Worm (Caenorhabditis elegans) whole organism, L4 larva: ENCODE measurements around the gene ZK666.12.

ENCODE experiments used
- D1046.2 ChIP-seq: fragments of 200-800 bp; sonication (Bioruptor generic); IDR thresholded peaks from 2 replicates; pipeline ENCODE4 v1.3.6; 2022; ENCODE audit warnings: missing genetic modification characterization, missing compliant biosample characterization
- F26F4.8 ChIP-seq: fragments of 200-800 bp; sonication (Bioruptor generic); conservative IDR thresholded peaks from 2 replicates; pipeline ENCODE4 v1.3.6; 2022; ENCODE audit warnings: missing genetic modification characterization, missing compliant biosample characterization
- F44E2.7 ChIP-seq: fragments of 200-800 bp; sonication (Bioruptor generic); IDR thresholded peaks from 2 replicates; pipeline ENCODE4 v2.1.2; 2022; ENCODE audit warnings: missing genetic modification characterization, missing compliant biosample characterization
- Y105C5A.15 ChIP-seq: fragments of 200-800 bp; sonication (Bioruptor generic); IDR thresholded peaks from 2 replicates; pipeline ENCODE4 v1.3.6; 2022; ENCODE audit warnings: missing genetic modification characterization, missing compliant biosample characterization
- Y48G9A.11 ChIP-seq: fragments of 200-800 bp; sonication (Bioruptor generic); IDR thresholded peaks from 2 replicates; pipeline ENCODE4 v1.3.6; 2022; ENCODE audit warnings: missing genetic modification reagents, missing genetic modification characterization, missing compliant biosample characterization
- ZK337.2 ChIP-seq: fragments of 200-800 bp; sonication (Bioruptor generic); IDR thresholded peaks from 2 replicates; pipeline ENCODE4 v1.3.6; 2022; ENCODE audit warnings: missing genetic modification reagents, missing genetic modification characterization, missing compliant biosample characterization
- aha-1 ChIP-seq: fragments of 150-350 bp; peaks from one replicate; lab custom pipeline; 2014; ENCODE audit warnings: missing biosample characterization, missing genetic modification characterization
- attf-4 ChIP-seq: sonication (generic microtip); optimal IDR thresholded peaks from 3 replicates; lab custom pipeline; 2017; ENCODE audit warnings: missing biosample characterization, missing genetic modification characterization
- ceh-20 ChIP-seq: fragments of 200-800 bp; sonication (Bioruptor generic); IDR thresholded peaks from 2 replicates; pipeline ENCODE4 v1.3.6; 2022; ENCODE audit warnings: missing genetic modification reagents, missing genetic modification characterization, missing compliant biosample characterization
- ceh-44 ChIP-seq: fragments of 200-800 bp; sonication (Bioruptor generic); IDR thresholded peaks from 2 replicates; pipeline ENCODE4 v1.3.6; 2022; ENCODE audit warnings: missing genetic modification reagents, missing genetic modification characterization, missing compliant biosample characterization
- ceh-82 ChIP-seq: sonication (generic microtip); optimal IDR thresholded peaks from 2 replicates; lab custom pipeline; 2017; ENCODE audit warnings: missing biosample characterization, missing genetic modification characterization
- ces-1 ChIP-seq: fragments of 150-350 bp; sonication (generic microtip); optimal IDR thresholded peaks from 4 replicates; lab custom pipeline; 2014; ENCODE audit warnings: missing biosample characterization, missing genetic modification reagents, missing genetic modification characterization
- ctbp-1 ChIP-seq: fragments of 200-800 bp; sonication (Bioruptor generic); IDR thresholded peaks from 2 replicates; pipeline ENCODE4 v1.3.6; 2022; ENCODE audit warnings: missing genetic modification reagents, missing genetic modification characterization, missing compliant biosample characterization
- daf-12 ChIP-seq: fragments of 150-350 bp; optimal IDR thresholded peaks from 2 replicates; lab custom pipeline; 2014; ENCODE audit warnings: missing biosample characterization, missing genetic modification reagents, missing genetic modification characterization
- daf-16 ChIP-seq, 3 experiments: sonication (generic microtip); optimal IDR thresholded peaks; 2 replicates each; lab custom pipeline; 2016 to 2017; ENCODE audit warnings: missing genetic modification characterization in 3 of 3, missing genetic modification reagents in 3 of 3, mild to moderate bottlenecking in 2 of 3, missing compliant biosample characterization in 2 of 3, missing biosample characterization in 1 of 3, moderate library complexity in 1 of 3
- dmd-9 ChIP-seq: fragments of 200-800 bp; sonication (Bioruptor generic); IDR thresholded peaks from 2 replicates; pipeline ENCODE4 v1.3.6; 2022; ENCODE audit warnings: missing genetic modification reagents, missing genetic modification characterization, missing compliant biosample characterization
- dve-1 ChIP-seq: sonication (generic microtip); optimal IDR thresholded peaks from 2 replicates; lab custom pipeline; 2017; ENCODE audit warnings: antibody characterized with exemption, mild to moderate bottlenecking, missing genetic modification characterization, missing compliant biosample characterization; ENCODE audit not compliant: insufficient read depth
- egl-43 ChIP-seq: fragments of 200-800 bp; sonication (Bioruptor generic); IDR thresholded peaks from 2 replicates; pipeline ENCODE4 v1.3.6; 2022; ENCODE audit warnings: missing genetic modification reagents, missing genetic modification characterization, missing compliant biosample characterization
- fkh-10 ChIP-seq: fragments of 150-350 bp; optimal IDR thresholded peaks from 2 replicates; lab custom pipeline; 2014; ENCODE audit warnings: missing biosample characterization, missing genetic modification reagents, missing genetic modification characterization
- gei-8 ChIP-seq: fragments of 200-800 bp; sonication (Bioruptor generic); optimal IDR thresholded peaks from 2 replicates; lab custom pipeline; 2018; ENCODE audit warnings: mild to moderate bottlenecking, missing genetic modification characterization, missing compliant biosample characterization
- hif-1 ChIP-seq, 2 experiments: sonication (generic microtip); optimal IDR thresholded peaks; 2 replicates each; lab custom pipeline; 2016 to 2017; ENCODE audit warnings: missing compliant biosample characterization in 2 of 2, missing genetic modification characterization in 2 of 2, missing genetic modification reagents in 2 of 2, missing genotype in 2 of 2, mild to moderate bottlenecking in 1 of 2
- lin-1 ChIP-seq: fragments of 200-800 bp; sonication (Bioruptor generic); IDR thresholded peaks from 2 replicates; pipeline ENCODE4 v1.3.6; 2022; ENCODE audit warnings: missing genetic modification reagents, missing genetic modification characterization, missing compliant biosample characterization
- lin-13 ChIP-seq: fragments of 150-350 bp; optimal IDR thresholded peaks from 2 replicates; lab custom pipeline; 2014; ENCODE audit warnings: missing biosample characterization, missing genetic modification reagents, missing genetic modification characterization
- lin-29 ChIP-seq: fragments of 200-800 bp; sonication (Bioruptor generic); IDR thresholded peaks from 2 replicates; pipeline ENCODE4 v1.3.6; 2022; ENCODE audit warnings: missing genetic modification reagents, missing genetic modification characterization, missing compliant biosample characterization
- lin-38 ChIP-seq: fragments of 200-800 bp; sonication (Bioruptor generic); IDR thresholded peaks from 2 replicates; pipeline ENCODE4 v1.3.6; 2022; ENCODE audit warnings: missing genetic modification reagents, missing genetic modification characterization, missing compliant biosample characterization
- lsy-2 ChIP-seq, 2 experiments: fragments of 150-350 bp in 1 of 2; sonication (generic microtip) in 1 of 2; optimal IDR thresholded peaks; 2 replicates each; lab custom pipeline; 2014 to 2017; ENCODE audit warnings: missing biosample characterization in 2 of 2, missing genetic modification characterization in 2 of 2
- madf-5 ChIP-seq, 2 experiments: fragments of 200-800 bp; sonication (Bioruptor generic); IDR thresholded peaks; 2 replicates each; pipeline ENCODE4 v1.3.6; 2022; ENCODE audit warnings: missing compliant biosample characterization in 2 of 2, missing genetic modification characterization in 2 of 2
- mdl-1 ChIP-seq, 2 experiments: fragments of 150-350 bp in 1 of 2; sonication (generic microtip) in 1 of 2; optimal IDR thresholded peaks; 2 replicates each; lab custom pipeline; 2014 to 2017; ENCODE audit warnings: missing biosample characterization in 2 of 2, missing genetic modification characterization in 2 of 2
- nhr-102 ChIP-seq: sonication (generic microtip); optimal IDR thresholded peaks from 2 replicates; lab custom pipeline; 2016; ENCODE audit warnings: mild to moderate bottlenecking, missing genetic modification characterization, moderate library complexity, missing compliant biosample characterization
- nhr-25 ChIP-seq: sonication (generic microtip); optimal IDR thresholded peaks from 2 replicates; lab custom pipeline; 2017; ENCODE audit warnings: missing genetic modification characterization, mild to moderate bottlenecking, missing compliant biosample characterization, antibody characterized with exemption, moderate library complexity, borderline replicate concordance; ENCODE audit not compliant: insufficient read depth
- nhr-41 ChIP-seq: fragments of 200-800 bp; sonication (Bioruptor generic); IDR thresholded peaks from 2 replicates; pipeline ENCODE4 v1.3.6; 2022; ENCODE audit warnings: missing genetic modification reagents, missing genetic modification characterization, missing compliant biosample characterization
- nhr-77 ChIP-seq: fragments of 150-350 bp; optimal IDR thresholded peaks from 2 replicates; lab custom pipeline; 2014; ENCODE audit warnings: missing biosample characterization, missing genetic modification characterization
- php-3 ChIP-seq: fragments of 200-800 bp; sonication (Bioruptor generic); IDR thresholded peaks from 2 replicates; pipeline ENCODE4 v1.3.6; 2022; ENCODE audit warnings: missing genetic modification reagents, missing genetic modification characterization, missing compliant biosample characterization
- saeg-2 ChIP-seq: fragments of 200-800 bp; sonication (Bioruptor generic); IDR thresholded peaks from 2 replicates; pipeline ENCODE4 v1.3.6; 2022; ENCODE audit warnings: missing genetic modification reagents, missing genetic modification characterization, missing compliant biosample characterization
- sdz-12 ChIP-seq: fragments of 200-800 bp; sonication (Bioruptor generic); optimal IDR thresholded peaks from 2 replicates; lab custom pipeline; 2018; ENCODE audit warnings: mild to moderate bottlenecking, missing genetic modification characterization, missing compliant biosample characterization
- set-16 ChIP-seq: fragments of 200-800 bp; sonication (Bioruptor generic); IDR thresholded peaks from 2 replicates; pipeline ENCODE4 v1.3.6; 2022; ENCODE audit warnings: missing genetic modification reagents, missing genetic modification characterization, missing compliant biosample characterization
- snpc-1.2 ChIP-seq: fragments of 200-800 bp; sonication (Bioruptor generic); IDR thresholded peaks from 2 replicates; pipeline ENCODE4 v1.3.6; 2022; ENCODE audit warnings: missing genetic modification reagents, missing genetic modification characterization, missing compliant biosample characterization
- spr-1 ChIP-seq: sonication (generic microtip); optimal IDR thresholded peaks from 2 replicates; lab custom pipeline; 2016; ENCODE audit warnings: mild to moderate bottlenecking, missing genetic modification characterization, missing compliant biosample characterization
- spr-3 ChIP-seq: fragments of 200-800 bp; sonication (Bioruptor generic); optimal IDR thresholded peaks from 2 replicates; lab custom pipeline; 2018; ENCODE audit warnings: mild to moderate bottlenecking, missing genetic modification characterization, missing compliant biosample characterization
- unc-62 ChIP-seq, 3 experiments: fragments of 150-350 bp in 1 of 3; sonication (generic microtip); optimal IDR thresholded peaks in 2 of 3; peaks in 1 of 3; 1 replicate in 1 of 3; 2 replicates in 2 of 3; lab custom pipeline; 2014 to 2017; ENCODE audit warnings: missing biosample characterization in 3 of 3, missing genetic modification characterization in 3 of 3, missing genetic modification reagents in 3 of 3, missing genotype in 1 of 3
- zag-1 ChIP-seq: fragments of 150-350 bp; optimal IDR thresholded peaks from 2 replicates; lab custom pipeline; 2014; ENCODE audit warnings: missing biosample characterization, missing genetic modification characterization
- zip-11 ChIP-seq: fragments of 200-800 bp; sonication (Bioruptor generic); IDR thresholded peaks from 2 replicates; pipeline ENCODE4 v1.3.6; 2022; ENCODE audit warnings: missing genetic modification characterization, missing compliant biosample characterization

Gene ZK666.12

DNA sequence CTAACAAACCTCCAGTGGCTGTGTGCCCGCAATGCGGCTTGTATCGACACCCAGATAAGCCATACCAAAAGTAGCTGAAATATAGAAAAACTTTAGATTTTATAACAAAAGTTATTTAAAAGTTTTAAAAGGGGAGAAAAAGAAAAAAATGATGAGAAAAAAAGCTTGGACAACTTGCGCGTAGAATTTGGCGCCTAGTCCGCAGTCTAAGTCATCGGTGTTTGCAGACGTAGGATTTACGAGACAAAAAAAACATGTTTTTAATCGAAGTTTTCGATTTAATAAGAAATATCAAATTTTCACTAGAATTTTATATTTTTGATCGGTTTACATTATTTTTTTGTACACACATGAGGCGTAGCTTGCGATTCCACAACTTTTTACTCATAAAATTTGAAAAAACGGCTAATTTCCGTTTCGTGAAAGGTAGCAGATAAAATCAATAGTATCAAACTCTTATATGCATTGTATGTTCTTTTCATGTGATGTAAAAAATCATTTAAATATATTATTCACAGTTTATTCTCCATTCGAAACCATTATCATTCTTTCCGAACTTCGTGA is 46.0 kb downstream of the ZK666.12 start, which contains the start of gene pro-1 (continued):
- TF ChIP-seq mdl-1 (tag; optimal IDR thresholded peaks at IDR 0.05; lab: Kevin White, UChicago) (peak; percentile 6 to 13), lin-1 (GFP tag; lab: Robert Waterston, UW) (peak; percentile 72), Y48G9A.11 (GFP tag; lab: Robert Waterston, UW) (peak; percentile 56; the same call in 1 of the 2 replicates), spr-1 (tag; lab: Kevin White, UChicago) (no peak), daf-16 (GFP tag; optimal IDR thresholded peaks at IDR 0.05; lab: Kevin White, UChicago) (peak in 1 of 2 experiments; percentile 37), daf-16 (tag; optimal IDR thresholded peaks at IDR 0.05; lab: Kevin White, UChicago) (peak; percentile 87), ceh-44 (GFP tag; lab: Robert Waterston, UW) (no peak), set-16 (GFP tag; lab: Robert Waterston, UW) (0 out of 2 replicates have a peak, but pooled peaks have one; percentile 7), gei-8 (GFP tag; lab: Kevin White, UChicago) (peak; percentile 12), daf-12 (tag; lab: Kevin White, UChicago) (no peak), egl-43 (GFP tag; lab: Robert Waterston, UW) (peak; percentile 92), lin-13 (GFP tag; lab: Kevin White, UChicago) (peak; percentile 6)

DNA sequence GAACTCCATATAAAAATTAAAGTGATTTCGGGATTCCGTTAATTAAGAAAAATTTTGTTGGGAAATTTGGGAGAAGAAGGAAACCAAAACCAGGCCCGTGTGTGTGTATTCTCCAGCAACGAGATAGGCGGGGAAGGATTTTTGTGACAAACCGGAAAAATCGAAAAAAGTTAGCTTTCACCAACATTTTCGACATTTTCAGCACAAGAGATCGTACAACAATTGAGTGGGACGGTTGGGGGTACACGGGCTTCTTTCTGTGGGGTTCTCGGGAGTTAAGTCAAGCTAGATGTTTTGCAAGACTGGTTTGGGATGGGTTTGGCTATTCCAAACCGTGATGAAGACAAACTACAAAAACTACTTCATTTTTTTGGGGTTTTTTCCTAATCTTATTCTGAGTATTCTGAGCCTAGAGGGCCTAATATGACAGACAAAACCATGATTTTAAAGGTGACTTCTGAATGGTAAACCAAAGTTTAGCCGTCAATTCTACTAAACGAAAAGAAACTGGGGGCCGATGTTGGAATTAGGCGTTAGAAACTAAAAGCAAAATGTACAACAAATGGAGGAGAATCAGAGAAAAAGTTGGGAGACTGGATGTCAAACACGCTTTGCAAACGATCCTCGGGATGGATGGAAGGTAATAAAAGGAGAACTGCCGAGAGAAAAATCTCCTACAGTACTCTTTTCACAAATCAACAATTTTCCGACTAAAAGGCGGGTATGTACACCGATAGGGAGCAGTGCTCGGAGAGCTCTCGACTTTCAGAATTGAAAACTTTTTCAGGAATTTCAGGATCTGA is 46.8 kb downstream of the ZK666.12 start:
- no peak for TF ChIP-seq nhr-77 (tag; lab: Kevin White, UChicago)
- TF ChIP-seq unc-62 (GFP tag; optimal IDR thresholded peaks at IDR 0.05 in 1 of 2; lab: Kevin White, UChicago): peak in 1 of 2 experiments; percentile 72
- no peak for TF ChIP-seq unc-62 (tag; optimal IDR thresholded peaks at IDR 0.05; lab: Kevin White, UChicago)
- no peak for TF ChIP-seq fkh-10 (GFP tag; lab: Kevin White, UChicago)
- peak; percentile 70 for TF ChIP-seq snpc-1.2 (GFP tag; lab: Robert Waterston, UW)
- TF ChIP-seq Y48G9A.11 (GFP tag; lab: Robert Waterston, UW): peak; percentile 22; the same call in 1 of the 2 replicates
- no peak for TF ChIP-seq hif-1 (tag; optimal IDR thresholded peaks at IDR 0.05; lab: Kevin White, UChicago)
- peak; percentile 36 for TF ChIP-seq spr-3 (GFP tag; lab: Kevin White, UChicago)
- peak in 1 of 2 experiments; percentile 7 for TF ChIP-seq mdl-1 (tag; optimal IDR thresholded peaks at IDR 0.05; lab: Kevin White, UChicago)
- TF ChIP-seq ZK337.2 (GFP tag; lab: Robert Waterston, UW): peak; percentile 55; the same call in 1 of the 2 replicates
- TF ChIP-seq D1046.2: peak; percentile 57; the same call in 1 of the 2 replicates
- TF ChIP-seq ceh-82: no peak
- TF ChIP-seq ctbp-1 (GFP tag; lab: Robert Waterston, UW): peak; percentile 67; the same call in 1 of the 2 replicates
- peak; percentile 52 for TF ChIP-seq lin-29 (GFP tag; lab: Robert Waterston, UW)
- peak; percentile 2 for TF ChIP-seq dve-1 (tag; lab: Kevin White, UChicago)
- peak; percentile 87 for TF ChIP-seq egl-43 (GFP tag; lab: Robert Waterston, UW)
- peak; percentile 42 for TF ChIP-seq lin-38
- TF ChIP-seq nhr-25 (tag; lab: Kevin White, UChicago): peak; percentile 72
- TF ChIP-seq ceh-44 (GFP tag; lab: Robert Waterston, UW): no peak
- no peak for TF ChIP-seq zag-1
- TF ChIP-seq Y105C5A.15 (GFP tag; lab: Robert Waterston, UW): peak; percentile 14; the same call in 1 of the 2 replicates
- TF ChIP-seq aha-1 (tag; lab: Kevin White, UChicago): peak; percentile 88
- no peak for TF ChIP-seq nhr-102
- TF ChIP-seq php-3 (GFP tag; lab: Robert Waterston, UW): peak; percentile 51; the same call in 1 of the 2 replicates
- peak; percentile 38 for TF ChIP-seq sdz-12 (GFP tag; lab: Kevin White, UChicago)
- TF ChIP-seq dmd-9 (GFP tag; lab: Robert Waterston, UW): peak; percentile 2; the same call in 1 of the 2 replicates
- TF ChIP-seq madf-5 (GFP tag; IDR thresholded peaks at IDR 0.05; lab: Robert Waterston, UW): peak; percentile 3 to 47; a peak in 2 of 4 replicates
- peak; percentile 1 for TF ChIP-seq gei-8 (GFP tag; lab: Kevin White, UChicago)
- TF ChIP-seq ces-1 (GFP tag; lab: Kevin White, UChicago): no peak
- TF ChIP-seq F26F4.8 (GFP tag; lab: Robert Waterston, UW): 0 out of 2 replicates have a peak, but pooled peaks have one; percentile 6
- TF ChIP-seq nhr-41 (GFP tag; lab: Robert Waterston, UW): peak; percentile 50
- peak; percentile 74 for TF ChIP-seq ceh-20 (GFP tag; lab: Robert Waterston, UW)
- peak; percentile 22 for TF ChIP-seq attf-4 (tag; lab: Kevin White, UChicago)
- peak; percentile 42; the same call in 1 of the 2 replicates for TF ChIP-seq saeg-2 (GFP tag; lab: Robert Waterston, UW)
- no peak for TF ChIP-seq F44E2.7
- peak in 1 of 2 experiments; percentile 29 for TF ChIP-seq lsy-2 (tag; optimal IDR thresholded peaks at IDR 0.05; lab: Kevin White, UChicago)
- no peak; the same call in 1 of the 2 replicates for TF ChIP-seq zip-11 (GFP tag; lab: Robert Waterston, UW)
